Fruit fly (Drosophila melanogaster) whole organism, prepupa: Measurements from ENCODE around the gene TwdlF.

Experiments used
- CG11294 ChIP-seq: fragments of 200-800 bp; sonication (Bioruptor generic); IDR thresholded peaks from 2 replicates; pipeline ENCODE4 v1.3.6; 2022; ENCODE audit warnings: missing biosample characterization, missing genetic modification characterization
- Eip78C ChIP-seq: fragments of 200-800 bp; sonication (Bioruptor generic); peaks from one replicate; lab custom pipeline; 2016; ENCODE audit warnings: missing biosample characterization, missing genetic modification characterization
- Sox102F ChIP-seq: fragments of 200-800 bp; sonication (Bioruptor generic); optimal IDR thresholded peaks from 2 replicates; lab custom pipeline; 2016; ENCODE audit warnings: missing biosample characterization, mild to moderate bottlenecking, missing genetic modification characterization
- dac ChIP-seq: fragments of 200-800 bp; sonication (Bioruptor generic); optimal IDR thresholded peaks from 2 replicates; lab custom pipeline; 2017; ENCODE audit warnings: missing biosample characterization, mild to moderate bottlenecking, missing genetic modification characterization
- fd59A ChIP-seq: fragments of 200-800 bp; sonication (Bioruptor generic); optimal IDR thresholded peaks from 2 replicates; lab custom pipeline; 2017; ENCODE audit warnings: missing biosample characterization, mild to moderate bottlenecking, missing genetic modification characterization, missing genetic modification reagents
- topi ChIP-seq: fragments of 200-800 bp; sonication (Bioruptor generic); optimal IDR thresholded peaks from 3 replicates; lab custom pipeline; 2016; ENCODE audit warnings: missing biosample characterization, missing genetic modification characterization

dm6 chr3R:4214601-4215000 is 32.2 kb upstream of the TwdlF start:
- TF ChIP-seq topi (GFP tag; lab: Kevin White, UChicago) (no peak), fd59A (GFP tag; lab: Kevin White, UChicago) (no peak), CG11294 (GFP tag; lab: Robert Waterston, UW) (no peak), Eip78C (peak; percentile 10), dac (GFP tag; lab: Kevin White, UChicago) (no peak), Sox102F (GFP tag; lab: Kevin White, UChicago) (no peak)
